Fruit fly (Drosophila melanogaster) whole organism, embryonic: ENCODE results near the gene CG12379.

Source experiments
- Blimp-1 ChIP-seq: fragments of 200-800 bp; sonication (Bioruptor generic); optimal IDR thresholded peaks from 3 replicates; lab custom pipeline; 2018; ENCODE audit warnings: missing biosample characterization, missing genetic modification characterization, mild to moderate bottlenecking, moderate library complexity, missing genetic modification reagents
- CG14050 ChIP-seq: fragments of 200-800 bp; sonication (Bioruptor generic); IDR thresholded peaks from 3 replicates; pipeline ENCODE4 v1.3.6; 2022; ENCODE audit warnings: missing biosample characterization, missing genetic modification characterization
- CG14667 ChIP-seq: fragments of 200-800 bp; sonication (Bioruptor generic); IDR thresholded peaks from 2 replicates; pipeline ENCODE4 v1.3.6; 2022; ENCODE audit warnings: missing biosample characterization, missing genetic modification characterization
- CG15269 ChIP-seq: fragments of 200-800 bp; sonication (Bioruptor generic); optimal IDR thresholded peaks from 2 replicates; lab custom pipeline; 2018; ENCODE audit warnings: missing biosample characterization, mild to moderate bottlenecking, missing genetic modification characterization, moderate library complexity
- CG15601 ChIP-seq: fragments of 200-800 bp; sonication (Bioruptor generic); optimal IDR thresholded peaks from 3 replicates; lab custom pipeline; 2019; ENCODE audit warnings: missing biosample characterization, mild to moderate bottlenecking, missing genetic modification characterization, moderate library complexity
- CG16779 ChIP-seq: fragments of 200-800 bp; sonication (Bioruptor generic); IDR thresholded peaks from 2 replicates; pipeline ENCODE4 v1.3.6; 2022; ENCODE audit warnings: missing biosample characterization, missing genetic modification characterization
- CG17802 ChIP-seq: fragments of 200-800 bp; sonication (Bioruptor generic); optimal IDR thresholded peaks from 2 replicates; lab custom pipeline; 2018; ENCODE audit warnings: missing biosample characterization, mild to moderate bottlenecking, missing genetic modification characterization, moderate library complexity
- CG17829 ChIP-seq: fragments of 200-800 bp; optimal IDR thresholded peaks from 2 replicates; lab custom pipeline; 2019; ENCODE audit warnings: missing biosample characterization, mild to moderate bottlenecking, missing genetic modification characterization, moderate library complexity
- CG33213 ChIP-seq: fragments of 200-800 bp; sonication (Bioruptor generic); optimal IDR thresholded peaks from 3 replicates; lab custom pipeline; 2016; ENCODE audit warnings: missing biosample characterization, missing genetic modification characterization
- CG3847 ChIP-seq: fragments of 200-800 bp; sonication (Bioruptor generic); IDR thresholded peaks from 2 replicates; pipeline ENCODE4 v1.3.6; 2022; ENCODE audit warnings: missing biosample characterization, missing genetic modification characterization
- CG4360 ChIP-seq: fragments of 200-800 bp; sonication (Bioruptor generic); IDR thresholded peaks from 2 replicates; pipeline ENCODE4 v1.3.6; 2022; ENCODE audit warnings: missing biosample characterization, missing genetic modification characterization
- CG7271 ChIP-seq: fragments of 200-800 bp; sonication (Bioruptor generic); optimal IDR thresholded peaks from 2 replicates; lab custom pipeline; 2018; ENCODE audit warnings: missing biosample characterization, mild to moderate bottlenecking, missing genetic modification characterization, moderate library complexity
- CG7839 ChIP-seq: fragments of 200-800 bp; sonication (Bioruptor generic); optimal IDR thresholded peaks from 3 replicates; lab custom pipeline; 2018; ENCODE audit warnings: missing biosample characterization, mild to moderate bottlenecking, missing genetic modification characterization, moderate library complexity
- CG9932 ChIP-seq: fragments of 200-800 bp; sonication (Bioruptor generic); IDR thresholded peaks from 2 replicates; pipeline ENCODE4 v1.3.6; 2022; ENCODE audit warnings: missing biosample characterization, missing genetic modification characterization
- CkIIα-i1 ChIP-seq: fragments of 200-800 bp; sonication (Bioruptor generic); IDR thresholded peaks from 2 replicates; pipeline ENCODE4 v1.3.6; 2022; ENCODE audit warnings: missing biosample characterization, missing genetic modification characterization
- Dip2 ChIP-seq: fragments of 200-800 bp; sonication (Bioruptor generic); IDR thresholded peaks from 2 replicates; pipeline ENCODE4 v1.3.6; 2022; ENCODE audit warnings: missing biosample characterization, missing genetic modification characterization
- ERR ChIP-seq: fragments of 200-800 bp; sonication (Bioruptor generic); optimal IDR thresholded peaks from 2 replicates; lab custom pipeline; 2016; ENCODE audit warnings: missing biosample characterization, missing genetic modification characterization
- Eip74EF ChIP-seq, 2 experiments: fragments of 200-800 bp in 1 of 2; fragments of >200 bp in 1 of 2; sonication (Bioruptor generic) in 1 of 2; optimal IDR thresholded peaks; 2 replicates each; lab custom pipeline; 2017 to 2019; ENCODE audit warnings: missing biosample characterization in 2 of 2, missing genetic modification characterization in 2 of 2, mild to moderate bottlenecking in 1 of 2, moderate library complexity in 1 of 2
- Ets97D ChIP-seq: fragments of 200-800 bp; sonication (Bioruptor generic); optimal IDR thresholded peaks from 3 replicates; lab custom pipeline; 2016; ENCODE audit warnings: missing biosample characterization, missing genetic modification characterization
- H2.0 ChIP-seq: fragments of 200-800 bp; sonication (Bioruptor generic); IDR thresholded peaks from 2 replicates; pipeline ENCODE4 v1.3.6; 2022; ENCODE audit warnings: missing biosample characterization, missing genetic modification characterization
- HLH4C ChIP-seq: fragments of 200-800 bp; sonication (Bioruptor generic); IDR thresholded peaks from 3 replicates; pipeline ENCODE4 v1.3.6; 2022; ENCODE audit warnings: missing biosample characterization, missing genetic modification characterization; ENCODE audit not compliant: partially characterized antibody
- HLHmδ ChIP-seq: fragments of 200-800 bp; sonication (Bioruptor generic); optimal IDR thresholded peaks from 2 replicates; lab custom pipeline; 2018; ENCODE audit warnings: missing biosample characterization, mild to moderate bottlenecking, missing genetic modification characterization, moderate library complexity
- Lpt ChIP-seq: fragments of >200 bp; optimal IDR thresholded peaks from 2 replicates; lab custom pipeline; 2018; ENCODE audit warnings: missing biosample characterization, missing genetic modification characterization
- Optix ChIP-seq: fragments of 200-800 bp; sonication (Bioruptor generic); IDR thresholded peaks from 3 replicates; pipeline ENCODE4 v1.3.6; 2022; ENCODE audit warnings: missing biosample characterization, missing genetic modification characterization
- Sox100B ChIP-seq: fragments of 200-800 bp; sonication (Bioruptor generic); optimal IDR thresholded peaks from 3 replicates; lab custom pipeline; 2018; ENCODE audit warnings: missing biosample characterization, mild to moderate bottlenecking, missing genetic modification characterization
- Spps ChIP-seq: fragments of 200-800 bp; sonication (Bioruptor generic); optimal IDR thresholded peaks from 2 replicates; lab custom pipeline; 2018; ENCODE audit warnings: missing biosample characterization, mild to moderate bottlenecking, missing genetic modification characterization
- bbx ChIP-seq: fragments of 200-800 bp; sonication (Bioruptor generic); IDR thresholded peaks from 2 replicates; pipeline ENCODE4 v1.3.6; 2022; ENCODE audit warnings: missing biosample characterization, missing genetic modification characterization; ENCODE audit not compliant: partially characterized antibody
- bsh ChIP-seq, 2 experiments: fragments of 200-800 bp; sonication (Bioruptor generic); optimal IDR thresholded peaks; 2 replicates each; lab custom pipeline; 2017 to 2018; ENCODE audit warnings: mild to moderate bottlenecking in 2 of 2, missing biosample characterization in 2 of 2, missing genetic modification characterization in 2 of 2, moderate library complexity in 1 of 2
- cas ChIP-seq: fragments of 200-800 bp; sonication (Bioruptor generic); IDR thresholded peaks from 2 replicates; pipeline ENCODE4 v1.3.6; 2022; ENCODE audit warnings: missing biosample characterization, missing genetic modification characterization
- chif ChIP-seq, 2 experiments: fragments of 200-800 bp; sonication (Bioruptor generic); optimal IDR thresholded peaks; 3 replicates each; lab custom pipeline; 2016; ENCODE audit warnings: missing biosample characterization in 2 of 2, missing genetic modification characterization in 2 of 2
- corto ChIP-seq: fragments of 200-800 bp; sonication (Bioruptor generic); optimal IDR thresholded peaks from 2 replicates; lab custom pipeline; 2016; ENCODE audit warnings: missing biosample characterization, mild to moderate bottlenecking, missing genetic modification characterization, moderate library complexity
- dimm ChIP-seq: fragments of 200-800 bp; sonication (Bioruptor generic); IDR thresholded peaks from 2 replicates; pipeline ENCODE4 v1.3.6; 2022; ENCODE audit warnings: missing biosample characterization, missing genetic modification characterization
- dmrt11E ChIP-seq: fragments of 200-800 bp; sonication (Bioruptor generic); optimal IDR thresholded peaks from 3 replicates; lab custom pipeline; 2018; ENCODE audit warnings: missing biosample characterization, mild to moderate bottlenecking, missing genetic modification characterization, moderate library complexity
- eve ChIP-seq, 2 experiments: fragments of >200 bp; optimal IDR thresholded peaks; 2 replicates each; lab custom pipeline; 2017; ENCODE audit warnings: missing biosample characterization in 2 of 2, missing genetic modification characterization in 2 of 2
- ewg ChIP-seq: fragments of 200-800 bp; sonication (Bioruptor generic); optimal IDR thresholded peaks from 3 replicates; lab custom pipeline; 2017; ENCODE audit warnings: mild to moderate bottlenecking, missing biosample characterization, missing genetic modification reagents, missing genetic modification characterization
- gcm ChIP-seq: fragments of 200-800 bp; sonication (Bioruptor generic); optimal IDR thresholded peaks from 2 replicates; lab custom pipeline; 2019; ENCODE audit warnings: missing biosample characterization, mild to moderate bottlenecking, missing genetic modification characterization, moderate library complexity
- gsb-n ChIP-seq: fragments of 200-800 bp; sonication (Bioruptor generic); optimal IDR thresholded peaks from 3 replicates; lab custom pipeline; 2018; ENCODE audit warnings: missing biosample characterization, mild to moderate bottlenecking, missing genetic modification characterization
- her ChIP-seq: fragments of 200-800 bp; sonication (Bioruptor generic); optimal IDR thresholded peaks from 2 replicates; lab custom pipeline; 2016; ENCODE audit warnings: missing biosample characterization, missing genetic modification characterization
- hkb ChIP-seq, 2 experiments: fragments of 200-800 bp in 1 of 2; fragments of >200 bp in 1 of 2; sonication (Bioruptor generic) in 1 of 2; IDR thresholded peaks in 1 of 2; optimal IDR thresholded peaks in 1 of 2; 2 replicates each; pipeline versions ENCODE4 v1.3.6 to Lab custom; 2017 to 2022; ENCODE audit warnings: missing biosample characterization in 1 of 2, missing genetic modification characterization in 1 of 2
- jumu ChIP-seq: fragments of 200-800 bp; sonication (Bioruptor generic); optimal IDR thresholded peaks from 3 replicates; lab custom pipeline; 2016; ENCODE audit warnings: missing biosample characterization, missing genetic modification characterization
- klu ChIP-seq: fragments of 200-800 bp; sonication (Bioruptor generic); IDR thresholded peaks from 2 replicates; pipeline ENCODE4 v1.3.6; 2022; ENCODE audit warnings: missing biosample characterization, missing genetic modification characterization
- knrl ChIP-seq: fragments of 200-800 bp; sonication (Bioruptor generic); IDR thresholded peaks from 3 replicates; pipeline ENCODE4 v1.3.6; 2022; ENCODE audit warnings: missing biosample characterization, missing genetic modification characterization; ENCODE audit not compliant: partially characterized antibody
- nerfin-2 ChIP-seq: fragments of 200-800 bp; sonication (Bioruptor generic); IDR thresholded peaks from 2 replicates; pipeline ENCODE4 v1.3.6; 2022; ENCODE audit warnings: missing biosample characterization, missing genetic modification characterization; ENCODE audit not compliant: partially characterized antibody
- nmo ChIP-seq: fragments of 200-800 bp; sonication (Bioruptor generic); optimal IDR thresholded peaks from 2 replicates; lab custom pipeline; 2018; ENCODE audit warnings: missing biosample characterization, mild to moderate bottlenecking, missing genetic modification characterization, moderate library complexity
- repo ChIP-seq: fragments of 200-800 bp; sonication (Bioruptor generic); optimal IDR thresholded peaks from 2 replicates; lab custom pipeline; 2016; ENCODE audit warnings: missing biosample characterization, missing genetic modification characterization
- rib ChIP-seq: fragments of 200-800 bp; sonication (Bioruptor generic); IDR thresholded peaks from 2 replicates; pipeline ENCODE4 v1.3.6; 2022; ENCODE audit warnings: missing biosample characterization, missing genetic modification characterization
- trh ChIP-seq: fragments of 200-800 bp; sonication (Bioruptor generic); optimal IDR thresholded peaks from 2 replicates; lab custom pipeline; 2016; ENCODE audit warnings: missing biosample characterization, missing genetic modification characterization
- tx ChIP-seq: fragments of 200-800 bp; sonication (Bioruptor generic); optimal IDR thresholded peaks from 2 replicates; lab custom pipeline; 2016; ENCODE audit warnings: missing biosample characterization, missing genetic modification characterization
- vvl ChIP-seq: fragments of 200-800 bp; sonication (Bioruptor generic); IDR thresholded peaks from 2 replicates; pipeline ENCODE4 v1.3.6; 2022; ENCODE audit warnings: missing biosample characterization, missing genetic modification characterization

The CG12379 gene

DNA sequence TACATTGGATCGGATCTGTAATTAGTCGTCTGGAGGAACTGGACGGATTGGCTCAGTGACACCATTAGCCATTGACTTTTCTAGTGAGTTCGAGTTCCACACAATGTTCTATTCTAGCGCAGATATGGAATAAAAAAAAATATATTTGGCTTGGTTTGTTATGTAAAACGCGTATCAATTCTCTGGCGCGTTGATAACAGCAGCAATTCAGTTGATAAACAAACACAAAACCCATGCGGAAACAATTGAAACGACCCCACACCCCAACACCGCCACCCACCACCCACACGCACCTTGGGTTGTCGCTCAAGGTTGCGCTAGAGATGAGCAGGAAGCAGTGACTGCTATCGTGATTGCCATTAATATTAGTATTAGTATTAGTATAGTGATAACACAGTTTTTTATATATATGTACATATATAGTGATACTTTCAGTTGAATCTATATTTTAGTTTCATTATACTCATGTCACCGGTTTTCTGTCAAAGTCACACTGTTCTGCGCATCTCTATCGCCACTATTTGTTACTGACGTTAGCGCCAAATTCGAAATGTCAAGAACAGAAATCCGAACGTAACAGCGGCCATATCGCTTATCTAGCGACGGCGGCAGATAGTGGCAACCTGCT, 36.1 kb downstream of the CG12379 start (continued):
- TF ChIP-seq Lpt (GFP tag; lab: Kevin White, UChicago) (no peak), CG3847 (peak; percentile 89), tx (no peak), CG16779 (peak; percentile 90), bbx (no peak), Blimp-1 (GFP tag; lab: Kevin White, UChicago) (peak; percentile 87), trh (GFP tag; lab: Kevin White, UChicago) (peak; percentile 89), nmo (peak; percentile 89), Spps (tag; lab: Kevin White, UChicago) (peak; percentile 82), CG4360 (GFP tag; lab: Robert Waterston, UW) (no peak; the same call in 1 of the 2 replicates), CkIIα-i1 (peak; percentile 30; the same call in 1 of the 2 replicates), dmrt11E (tag; lab: Kevin White, UChicago) (peak; percentile 74), ERR (GFP tag; lab: Kevin White, UChicago) (peak; percentile 21), CG7839 (tag; lab: Kevin White, UChicago) (peak; percentile 96), Sox100B (GFP tag; lab: Kevin White, UChicago) (peak; percentile 84), vvl (peak; percentile 97), hkb (optimal IDR thresholded peaks at IDR 0.05; lab: Kevin White, UChicago) (no peak), hkb (GFP tag; IDR thresholded peaks at IDR 0.05; lab: Robert Waterston, UW) (peak; percentile 97), ewg (GFP tag; lab: Kevin White, UChicago) (peak; percentile 80), CG15269 (tag; lab: Kevin White, UChicago) (peak; percentile 93), klu (peak; percentile 94), repo (GFP tag; lab: Kevin White, UChicago) (no peak), gsb-n (tag; lab: Kevin White, UChicago) (peak; percentile 81), CG17829 (peak; percentile 89), CG14667 (GFP tag; lab: Robert Waterston, UW) (peak; percentile 89), CG17802 (tag; lab: Kevin White, UChicago) (peak; percentile 67), bsh (GFP tag; optimal IDR thresholded peaks at IDR 0.05; lab: Kevin White, UChicago) (peak; percentile 47 to 89), corto (GFP tag; lab: Kevin White, UChicago) (peak; percentile 46), chif (GFP tag; optimal IDR thresholded peaks at IDR 0.05; lab: Kevin White, UChicago) (peak; percentile 14 to 21), gcm (GFP tag; lab: Kevin White, UChicago) (peak; percentile 85), Optix (GFP tag; lab: Robert Waterston, UW) (peak; percentile 87), nerfin-2 (GFP tag; lab: Robert Waterston, UW) (no peak), CG9932 (GFP tag; lab: Robert Waterston, UW) (peak; percentile 97), CG15601 (tag; lab: Kevin White, UChicago) (peak; percentile 96), CG33213 (GFP tag; lab: Kevin White, UChicago) (peak; percentile 5), HLH4C (GFP tag; lab: Robert Waterston, UW) (no peak), Dip2 (GFP tag; lab: Robert Waterston, UW) (peak; percentile 62), knrl (GFP tag; lab: Robert Waterston, UW) (peak; percentile 41; the same call in 2 of the 3 replicates), cas (GFP tag; lab: Robert Waterston, UW) (peak; percentile 92), CG7271 (tag; lab: Kevin White, UChicago) (peak; percentile 79), dimm (peak; percentile 85), HLHmδ (GFP tag; lab: Kevin White, UChicago) (no peak), Ets97D (no peak), Eip74EF (GFP tag; optimal IDR thresholded peaks at IDR 0.05; lab: Kevin White, UChicago) (peak in 1 of 2 experiments; percentile 100), her (GFP tag; lab: Kevin White, UChicago) (no peak), H2.0 (GFP tag; lab: Robert Waterston, UW) (peak; percentile 93), jumu (GFP tag; lab: Kevin White, UChicago) (no peak), rib (GFP tag; lab: Robert Waterston, UW) (peak; percentile 93), CG14050 (GFP tag; lab: Robert Waterston, UW) (peak; percentile 87), eve (GFP tag; optimal IDR thresholded peaks at IDR 0.05; lab: Kevin White, UChicago) (no peak)
